Fruit fly (Drosophila melanogaster) whole organism, wandering third instar larva: Measurements from ENCODE around the gene Pxn.

ENCODE experiments used
- Abd-B ChIP-seq: fragments of >200 bp; optimal IDR thresholded peaks from 2 replicates; lab custom pipeline; 2017; ENCODE audit warnings: missing biosample characterization, missing genetic modification characterization
- CG32264 ChIP-seq: fragments of 200-800 bp; sonication (Bioruptor generic); optimal IDR thresholded peaks from 2 replicates; lab custom pipeline; 2016; ENCODE audit warnings: missing biosample characterization, missing genetic modification characterization
- CG9705 ChIP-seq: fragments of 200-800 bp; sonication (Bioruptor generic); optimal IDR thresholded peaks from 2 replicates; lab custom pipeline; 2018; ENCODE audit warnings: missing biosample characterization, mild to moderate bottlenecking, missing genetic modification characterization
- CrebA ChIP-seq: fragments of 200-800 bp; sonication (Bioruptor generic); optimal IDR thresholded peaks from 2 replicates; lab custom pipeline; 2016; ENCODE audit warnings: missing biosample characterization, mild to moderate bottlenecking, missing genetic modification characterization, borderline replicate concordance
- Dfd ChIP-seq: fragments of >200 bp; optimal IDR thresholded peaks from 2 replicates; lab custom pipeline; 2017; ENCODE audit warnings: missing biosample characterization, missing genetic modification characterization
- Dif ChIP-seq: fragments of 200-275, 200-300 bp; sonication (Bioruptor generic); optimal IDR thresholded peaks from 2 replicates; lab custom pipeline; 2018; ENCODE audit warnings: missing biosample characterization, missing genetic modification characterization; ENCODE audit not compliant: partially characterized antibody
- GATAd ChIP-seq: sonication (Bioruptor generic); optimal IDR thresholded peaks from 2 replicates; lab custom pipeline; 2016; ENCODE audit warnings: missing biosample characterization, missing genetic modification characterization
- HLH106 ChIP-seq: fragments of 200-800 bp; optimal IDR thresholded peaks from 3 replicates; lab custom pipeline; 2019; ENCODE audit warnings: missing biosample characterization, mild to moderate bottlenecking, missing genetic modification characterization, moderate library complexity
- Hnf4 ChIP-seq: fragments of 200-800 bp; sonication (Bioruptor generic); optimal IDR thresholded peaks from 2 replicates; lab custom pipeline; 2016; ENCODE audit warnings: missing biosample characterization, mild to moderate bottlenecking, missing genetic modification characterization
- Hr78 ChIP-seq: fragments of >200 bp; optimal IDR thresholded peaks from 2 replicates; lab custom pipeline; 2017; ENCODE audit warnings: missing biosample characterization, missing genetic modification characterization
- Hr83 ChIP-seq: fragments of 200-300 bp; sonication (Bioruptor generic); optimal IDR thresholded peaks from 2 replicates; lab custom pipeline; 2016; ENCODE audit warnings: missing biosample characterization, mild to moderate bottlenecking, missing genetic modification characterization, moderate library complexity; ENCODE audit not compliant: poor library complexity, severe bottlenecking
- Jra ChIP-seq: sonication (Bioruptor generic); optimal IDR thresholded peaks from 2 replicates; lab custom pipeline; 2016; ENCODE audit warnings: missing biosample characterization, missing genetic modification characterization
- Mio ChIP-seq: sonication (Bioruptor generic); optimal IDR thresholded peaks from 2 replicates; lab custom pipeline; 2016; ENCODE audit warnings: missing biosample characterization, missing genetic modification characterization
- Myc ChIP-seq: fragments of >200 bp; optimal IDR thresholded peaks from 2 replicates; lab custom pipeline; 2017
- N ChIP-seq: fragments of >200 bp; optimal IDR thresholded peaks from 2 replicates; lab custom pipeline; 2018; ENCODE audit warnings: missing biosample characterization, missing external identifiers, missing genetic modification characterization
- OdsH ChIP-seq: fragments of 200-800 bp; sonication (Bioruptor generic); optimal IDR thresholded peaks from 2 replicates; lab custom pipeline; 2016; ENCODE audit warnings: missing biosample characterization, mild to moderate bottlenecking, missing genetic modification characterization
- Rel ChIP-seq, 2 experiments: fragments of 200-800 bp; sonication (Bioruptor generic) in 1 of 2; optimal IDR thresholded peaks; 2 replicates in 1 of 2; 3 replicates in 1 of 2; lab custom pipeline; 2016 to 2019; ENCODE audit warnings: mild to moderate bottlenecking in 2 of 2, missing biosample characterization in 2 of 2, missing genetic modification characterization in 2 of 2, moderate library complexity in 1 of 2
- Sp1 ChIP-seq: fragments of 200-800 bp; sonication (Bioruptor generic); optimal IDR thresholded peaks from 3 replicates; lab custom pipeline; 2019; ENCODE audit warnings: missing biosample characterization, mild to moderate bottlenecking, missing genetic modification characterization, moderate library complexity
- Vsx2 ChIP-seq: fragments of 200-300, 225-300 bp; sonication (Bioruptor generic); optimal IDR thresholded peaks from 2 replicates; lab custom pipeline; 2018; ENCODE audit warnings: missing biosample characterization, missing genetic modification characterization; ENCODE audit not compliant: partially characterized antibody
- br ChIP-seq: fragments of 200-800 bp; sonication (Bioruptor generic); optimal IDR thresholded peaks from 2 replicates; lab custom pipeline; 2016; ENCODE audit warnings: missing biosample characterization, missing genetic modification characterization
- brk ChIP-seq: fragments of 200-800 bp; sonication (Bioruptor generic); optimal IDR thresholded peaks from 2 replicates; lab custom pipeline; 2016; ENCODE audit warnings: missing biosample characterization, mild to moderate bottlenecking, missing genetic modification characterization
- dl ChIP-seq, 2 experiments: fragments of 175-275, 200-275 bp in 1 of 2; fragments of 200-275 bp in 1 of 2; sonication (Bioruptor generic); optimal IDR thresholded peaks; lab custom pipeline; 2018; ENCODE audit warnings: mild to moderate bottlenecking in 2 of 2, missing biosample characterization in 2 of 2, missing genetic modification characterization in 2 of 2, moderate library complexity in 2 of 2; ENCODE audit not compliant: partially characterized antibody in 2 of 2, insufficient read depth in 1 of 2
- dmrt93B ChIP-seq: fragments of 200-800 bp; sonication (Bioruptor generic); optimal IDR thresholded peaks from 2 replicates; lab custom pipeline; 2018; ENCODE audit warnings: missing biosample characterization, mild to moderate bottlenecking, missing genetic modification characterization
- dsf ChIP-seq: sonication (Bioruptor generic); optimal IDR thresholded peaks from 2 replicates; lab custom pipeline; 2016; ENCODE audit warnings: missing biosample characterization, missing genetic modification characterization, borderline replicate concordance
- ey ChIP-seq: fragments of 200-800 bp; sonication (Bioruptor generic); optimal IDR thresholded peaks from 2 replicates; lab custom pipeline; 2016; ENCODE audit warnings: missing biosample characterization, missing genetic modification characterization
- foxo ChIP-seq, 2 experiments: fragments of 200-800 bp; sonication (Bioruptor generic); optimal IDR thresholded peaks; 2 replicates in 1 of 2; 3 replicates in 1 of 2; lab custom pipeline; 2016 to 2017; ENCODE audit warnings: missing biosample characterization in 2 of 2, missing genetic modification characterization in 2 of 2
- fru ChIP-seq: fragments of 200-800 bp; sonication (Bioruptor generic); optimal IDR thresholded peaks from 3 replicates; lab custom pipeline; 2016; ENCODE audit warnings: missing biosample characterization, mild to moderate bottlenecking, missing genetic modification characterization
- h ChIP-seq: fragments of 200-800 bp; sonication (Bioruptor generic); optimal IDR thresholded peaks from 3 replicates; lab custom pipeline; 2016; ENCODE audit warnings: missing biosample characterization, mild to moderate bottlenecking, missing genetic modification characterization
- jim ChIP-seq: fragments of 175-275, 200-325 bp; sonication (Bioruptor generic); optimal IDR thresholded peaks from 2 replicates; lab custom pipeline; 2016; ENCODE audit warnings: missing biosample characterization, mild to moderate bottlenecking, missing genetic modification characterization
- lola ChIP-seq: fragments of >200 bp; optimal IDR thresholded peaks from 2 replicates; lab custom pipeline; 2017; ENCODE audit warnings: missing biosample characterization, missing genetic modification characterization
- pan ChIP-seq: fragments of >200 bp; optimal IDR thresholded peaks from 2 replicates; lab custom pipeline; 2017
- psq ChIP-seq: fragments of 200-800 bp; sonication (Bioruptor generic); optimal IDR thresholded peaks from 3 replicates; lab custom pipeline; 2017; ENCODE audit warnings: missing biosample characterization, mild to moderate bottlenecking, missing genetic modification characterization, moderate library complexity
- rgr ChIP-seq: fragments of 200-800 bp; sonication (Bioruptor generic); optimal IDR thresholded peaks from 3 replicates; lab custom pipeline; 2016; ENCODE audit warnings: missing biosample characterization, mild to moderate bottlenecking, missing genetic modification characterization
- sage ChIP-seq: fragments of 200-800 bp; sonication (Bioruptor generic); optimal IDR thresholded peaks from 2 replicates; lab custom pipeline; 2016; ENCODE audit warnings: missing biosample characterization, mild to moderate bottlenecking, missing genetic modification characterization
- sv ChIP-seq: fragments of 200-800 bp; sonication (Bioruptor generic); optimal IDR thresholded peaks from 3 replicates; lab custom pipeline; 2016; ENCODE audit warnings: missing biosample characterization, missing genetic modification characterization
- tai ChIP-seq: sonication (Bioruptor generic); optimal IDR thresholded peaks from 2 replicates; lab custom pipeline; 2016; ENCODE audit warnings: missing biosample characterization, missing genetic modification characterization
- usp ChIP-seq: fragments of >200 bp; optimal IDR thresholded peaks from 2 replicates; lab custom pipeline; 2017; ENCODE audit warnings: missing biosample characterization, missing genetic modification characterization
- woc ChIP-seq: sonication (Bioruptor generic); optimal IDR thresholded peaks from 2 replicates; lab custom pipeline; 2016; ENCODE audit warnings: missing biosample characterization, mild to moderate bottlenecking, missing genetic modification characterization

The Pxn gene

DNA sequence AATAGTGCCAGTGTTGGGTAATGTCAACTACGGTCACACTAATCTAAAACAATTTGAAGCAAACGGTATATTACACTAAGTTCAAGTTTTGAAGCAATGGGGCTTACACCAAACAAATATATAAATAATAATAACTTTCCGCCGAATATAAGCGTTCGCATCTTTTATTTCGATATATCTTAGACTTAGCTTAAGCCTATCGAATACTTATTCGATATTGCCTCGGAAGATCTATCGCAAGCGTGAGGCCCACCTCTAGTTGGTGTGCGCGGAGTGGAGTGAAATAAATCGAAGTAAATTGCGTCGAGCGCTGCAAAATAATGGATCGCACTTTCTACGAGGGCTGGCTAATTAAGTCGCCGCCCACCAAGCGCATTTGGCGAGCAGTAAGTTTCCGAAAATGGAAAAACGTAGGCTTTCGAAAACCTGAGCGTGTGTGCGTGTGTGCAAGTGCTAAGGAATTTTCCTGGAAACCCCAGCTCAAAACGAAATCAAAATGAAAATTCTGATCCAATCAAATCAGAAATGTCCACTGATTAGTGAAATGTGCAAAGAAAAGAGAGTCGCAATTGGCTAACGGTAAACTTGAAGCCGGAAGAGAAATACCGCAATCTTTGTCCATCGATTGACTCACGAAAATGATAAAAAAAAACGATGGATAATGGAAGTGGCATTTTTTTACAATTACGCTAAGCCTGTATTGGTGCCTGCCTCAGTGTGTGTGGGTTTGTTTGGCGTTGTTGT is 40.5 kb downstream of the Pxn start, which contains the start of gene dos:
Gene dos (plus strand): TSS at position 248 of the 744 bp plus-strand sequence.
- no peak for TF ChIP-seq N (GFP tag; lab: Kevin White, UChicago)
- peak; percentile 41 for TF ChIP-seq br (GFP tag; lab: Kevin White, UChicago)
- TF ChIP-seq sv (GFP tag; lab: Kevin White, UChicago): peak; percentile 65
- peak in 1 of 2 experiments; percentile 57 for TF ChIP-seq foxo (GFP tag; optimal IDR thresholded peaks at IDR 0.05; lab: Kevin White, UChicago)
- TF ChIP-seq sage (GFP tag; lab: Kevin White, UChicago): peak; percentile 36
- TF ChIP-seq lola (GFP tag; lab: Kevin White, UChicago): no peak
- peak; percentile 45 for TF ChIP-seq fru (GFP tag; lab: Kevin White, UChicago)
- no peak for TF ChIP-seq Dfd
- TF ChIP-seq h: peak; percentile 74
- TF ChIP-seq dl (GFP tag; optimal IDR thresholded peaks at IDR 0.05; lab: Kevin White, UChicago; ENCODE audit: insufficient read depth in 1 of 2, partially characterized antibody in 2 of 2): no peak
- TF ChIP-seq brk: peak; percentile 86
- TF ChIP-seq tai (GFP tag; lab: Kevin White, UChicago): no peak
- peak; percentile 44 for TF ChIP-seq CG9705
- peak; percentile 48 for TF ChIP-seq Sp1
- TF ChIP-seq dsf (GFP tag; lab: Kevin White, UChicago): peak; percentile 35
- TF ChIP-seq OdsH (GFP tag; lab: Kevin White, UChicago): peak; percentile 27
- peak; percentile 51 for TF ChIP-seq HLH106 (tag; lab: Kevin White, UChicago)
- TF ChIP-seq Myc (lab: Kevin White, UChicago): no peak
- TF ChIP-seq GATAd: no peak
- peak; percentile 24 for TF ChIP-seq Jra (GFP tag; lab: Kevin White, UChicago)
- no peak for TF ChIP-seq jim
- TF ChIP-seq Hr78 (GFP tag; lab: Kevin White, UChicago): no peak
- TF ChIP-seq usp (GFP tag; lab: Kevin White, UChicago): no peak
- no peak for TF ChIP-seq Dif (GFP tag; lab: Kevin White, UChicago)
- TF ChIP-seq Abd-B: no peak
- TF ChIP-seq CG32264 (GFP tag; lab: Kevin White, UChicago): no peak
- peak; percentile 33 for TF ChIP-seq ey (GFP tag; lab: Kevin White, UChicago)
- TF ChIP-seq Hnf4 (GFP tag; lab: Kevin White, UChicago): peak; percentile 67
- TF ChIP-seq pan (lab: Kevin White, UChicago): no peak
- no peak for TF ChIP-seq woc (GFP tag; lab: Kevin White, UChicago)
- TF ChIP-seq Rel (GFP tag; optimal IDR thresholded peaks at IDR 0.05; lab: Kevin White, UChicago): no peak
- peak; percentile 67 for TF ChIP-seq Rel (tag; optimal IDR thresholded peaks at IDR 0.05; lab: Kevin White, UChicago)
- TF ChIP-seq CrebA (GFP tag; lab: Kevin White, UChicago): no peak
- peak; percentile 33 for TF ChIP-seq Hr83 (GFP tag; lab: Kevin White, UChicago)
- no peak for TF ChIP-seq Mio (GFP tag; lab: Kevin White, UChicago)
- peak; percentile 90 for TF ChIP-seq Vsx2 (GFP tag; lab: Kevin White, UChicago)
- TF ChIP-seq rgr (GFP tag; lab: Kevin White, UChicago): peak; percentile 65
- TF ChIP-seq dmrt93B: no peak
- peak; percentile 49 for TF ChIP-seq psq (GFP tag; lab: Kevin White, UChicago)

DNA sequence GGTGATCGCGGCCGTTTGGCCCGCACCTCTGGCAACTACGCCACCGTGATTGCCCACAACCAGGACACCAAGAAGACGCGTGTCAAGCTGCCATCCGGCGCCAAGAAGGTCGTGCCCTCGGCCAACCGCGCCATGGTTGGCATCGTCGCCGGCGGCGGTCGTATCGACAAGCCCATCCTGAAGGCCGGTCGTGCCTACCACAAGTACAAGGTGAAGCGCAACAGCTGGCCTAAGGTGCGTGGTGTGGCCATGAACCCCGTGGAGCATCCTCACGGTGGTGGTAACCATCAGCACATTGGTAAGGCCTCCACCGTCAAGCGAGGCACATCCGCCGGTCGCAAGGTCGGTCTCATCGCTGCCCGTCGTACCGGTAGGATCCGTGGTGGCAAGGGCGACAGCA is 41.6 kb downstream of the Pxn start:
- TF ChIP-seq Mio (GFP tag; lab: Kevin White, UChicago): no peak

- TF ChIP-seq Hnf4 (GFP tag; lab: Kevin White, UChicago): no peak
- TF ChIP-seq Dfd: no peak
- no peak for TF ChIP-seq tai (GFP tag; lab: Kevin White, UChicago)
- TF ChIP-seq GATAd: no peak
- no peak for TF ChIP-seq CrebA (GFP tag; lab: Kevin White, UChicago)
- no peak for TF ChIP-seq psq (GFP tag; lab: Kevin White, UChicago)
- no peak for TF ChIP-seq pan (lab: Kevin White, UChicago)
- no peak for TF ChIP-seq dsf (GFP tag; lab: Kevin White, UChicago)
- TF ChIP-seq Rel (GFP tag; optimal IDR thresholded peaks at IDR 0.05; lab: Kevin White, UChicago): no peak
- TF ChIP-seq Rel (tag; optimal IDR thresholded peaks at IDR 0.05; lab: Kevin White, UChicago): no peak
- TF ChIP-seq br (GFP tag; lab: Kevin White, UChicago): no peak
- no peak for TF ChIP-seq dl (GFP tag; optimal IDR thresholded peaks at IDR 0.05; lab: Kevin White, UChicago; ENCODE audit: insufficient read depth in 1 of 2, partially characterized antibody in 2 of 2)
- no peak for TF ChIP-seq Jra (GFP tag; lab: Kevin White, UChicago)
- TF ChIP-seq N (GFP tag; lab: Kevin White, UChicago): no peak
- no peak for TF ChIP-seq h
- no peak for TF ChIP-seq Hr78 (GFP tag; lab: Kevin White, UChicago)
- TF ChIP-seq Sp1: no peak
- no peak for TF ChIP-seq fru (GFP tag; lab: Kevin White, UChicago)
- no peak for TF ChIP-seq woc (GFP tag; lab: Kevin White, UChicago)
- no peak for TF ChIP-seq Mio (GFP tag; lab: Kevin White, UChicago)
Measured at dm6 chr3L:2587562-2587918, 42.3 kb downstream of the Pxn start.
